Worm (Caenorhabditis elegans) whole organism, late embryonic: ENCODE data around the gene T15H9.4.

ENCODE experiments used
- K02D7.2 ChIP-seq: sonication (generic microtip); optimal IDR thresholded peaks from 2 replicates; lab custom pipeline; 2017; ENCODE audit warnings: mild to moderate bottlenecking, missing genetic modification characterization, missing compliant biosample characterization
- T23F11.4 ChIP-seq: fragments of 200-800 bp; sonication (Bioruptor generic); optimal IDR thresholded peaks from 2 replicates; lab custom pipeline; 2018; ENCODE audit warnings: mild to moderate bottlenecking, missing genetic modification characterization, missing compliant biosample characterization
- ceh-30 ChIP-seq: fragments of 150-350 bp; optimal IDR thresholded peaks from 2 replicates; lab custom pipeline; 2014; ENCODE audit warnings: missing biosample characterization, missing genetic modification characterization
- dve-1 ChIP-seq: sonication (generic microtip); optimal IDR thresholded peaks from 2 replicates; lab custom pipeline; 2017; ENCODE audit warnings: antibody characterized with exemption, mild to moderate bottlenecking, missing genetic modification characterization, missing compliant biosample characterization
- nfya-1 ChIP-seq: sonication (generic microtip); optimal IDR thresholded peaks from 2 replicates; lab custom pipeline; 2017; ENCODE audit warnings: missing genetic modification characterization, mild to moderate bottlenecking, missing compliant biosample characterization, antibody characterized with exemption, moderate library complexity
- npax-4 ChIP-seq: sonication (generic microtip); optimal IDR thresholded peaks from 2 replicates; lab custom pipeline; 2016; ENCODE audit warnings: missing genetic modification characterization, missing compliant biosample characterization
- pha-2 ChIP-seq: sonication (generic microtip); optimal IDR thresholded peaks from 2 replicates; lab custom pipeline; 2017; ENCODE audit warnings: mild to moderate bottlenecking, missing genetic modification characterization, missing compliant biosample characterization
- pqm-1 ChIP-seq: sonication (generic microtip); optimal IDR thresholded peaks from 2 replicates; lab custom pipeline; 2016; ENCODE audit warnings: missing genetic modification characterization, missing compliant biosample characterization

ce11 chrII:9644940-9645634, 33.4 kb downstream of the T15H9.4 start:
- no peak for TF ChIP-seq K02D7.2 (tag; lab: Kevin White, UChicago)
- TF ChIP-seq pha-2 (tag; lab: Kevin White, UChicago) = no peak
- TF ChIP-seq npax-4 (tag; lab: Kevin White, UChicago) = no peak
- TF ChIP-seq T23F11.4 (GFP tag; lab: Kevin White, UChicago) = no peak
- no peak for TF ChIP-seq dve-1
- TF ChIP-seq ceh-30 (tag; lab: Kevin White, UChicago) = no peak
- no peak for TF ChIP-seq nfya-1 (tag; lab: Kevin White, UChicago)
- no peak for TF ChIP-seq pqm-1 (tag; lab: Kevin White, UChicago)
